Worm (Caenorhabditis elegans): Measurements from ENCODE around the gene C31H2.4.

ce11 chrX:5208831-5209230 is 49.4 kb upstream of the C31H2.4 start:
- TF ChIP-seq unc-39 (tag; optimal IDR thresholded peaks at IDR 0.05), result no peak
- TF ChIP-seq blmp-1 (tag; optimal IDR thresholded peaks at IDR 0.05), result no peak
- no peak for TF ChIP-seq mep-1 (tag; optimal IDR thresholded peaks at IDR 0.05)
- TF ChIP-seq ces-1 (GFP tag; optimal IDR thresholded peaks at IDR 0.05), result no peak
- TF ChIP-seq snpc-4 (tag; optimal IDR thresholded peaks at IDR 0.05), result no peak
- no peak for TF ChIP-seq elt-3 (tag; optimal IDR thresholded peaks at IDR 0.05)
- no peak for TF ChIP-seq nhr-76 (tag; optimal IDR thresholded peaks at IDR 0.05)
- no peak for TF ChIP-seq unc-62 (GFP tag; optimal IDR thresholded peaks at IDR 0.05)
- TF ChIP-seq nhr-28 (tag; optimal IDR thresholded peaks at IDR 0.05), result no peak
- no peak for TF ChIP-seq ztf-11 (tag; optimal IDR thresholded peaks at IDR 0.05)

Data from whole organism, mixed stage, embryonic.